Worm (Caenorhabditis elegans): ENCODE measurements around the gene ZC190.10.
"Not testable (repeated sequence)": the region's sequence is repeated elsewhere in the genome, so short reads cannot be mapped to it uniquely, and the experiment has no call there.

DNA sequence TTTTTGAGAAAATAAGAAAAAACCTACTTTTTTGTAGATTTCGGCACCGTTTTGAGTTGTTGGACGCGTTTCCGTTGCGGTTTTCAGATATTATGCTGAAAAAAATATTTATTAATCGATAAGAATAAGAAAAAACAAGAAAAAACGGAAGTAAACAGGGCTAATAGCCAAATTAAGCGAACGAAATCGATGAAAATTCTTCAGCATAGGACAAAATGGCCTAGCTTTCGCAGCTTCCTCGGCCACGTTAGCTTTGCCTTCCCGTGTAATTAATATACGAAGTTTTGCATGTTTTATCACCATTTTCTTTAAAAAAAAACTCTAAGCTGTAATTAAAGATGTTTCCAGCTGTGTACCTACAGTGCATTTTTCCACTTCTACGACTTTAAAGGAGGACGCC is at the start of gene ZC190.10:
- TF ChIP-seq ama-1 (optimal IDR thresholded peaks at IDR 0.05); tbx-11 (GFP tag; IDR thresholded peaks at IDR 0.05); hmg-4 (GFP tag; optimal IDR thresholded peaks at IDR 0.05); hmbx-1 (tag; optimal IDR thresholded peaks at IDR 0.05); ets-7 (tag; optimal IDR thresholded peaks at IDR 0.05); F13C5.2 (tag; optimal IDR thresholded peaks at IDR 0.05); tbx-37 (GFP tag; conservative IDR thresholded peaks at IDR 0.05); sea-1 (GFP tag; conservative IDR thresholded peaks at IDR 0.05); hnd-1 (tag; optimal IDR thresholded peaks at IDR 0.05); tra-4 (tag; optimal IDR thresholded peaks at IDR 0.05); flt-1 (GFP tag; IDR thresholded peaks at IDR 0.05): not testable (repeated sequence)
